Fruit fly (Drosophila melanogaster): Measurements from ENCODE around the gene CG32795.
A peak's percentile ranks its signal among the peaks of the same experiment; 100 is the strongest.

The CG32795 gene

dm6 chrX:2786553-2787118 lies 3.7 kb downstream of the CG32795 start (continued):
- TF ChIP-seq CG6854 (GFP tag; optimal IDR thresholded peaks at IDR 0.05) (peak; percentile 71), CG3919 (GFP tag; optimal IDR thresholded peaks at IDR 0.05) (peak; percentile 96), CG15336 (GFP tag; IDR thresholded peaks at IDR 0.05) (peak; percentile 93), salr (GFP tag; optimal IDR thresholded peaks at IDR 0.05) (peak; percentile 76 to 78), CG11762 (GFP tag; optimal IDR thresholded peaks at IDR 0.05; ENCODE audit: insufficient read depth) (peak; percentile 94), ss (GFP tag; optimal IDR thresholded peaks at IDR 0.05) (peak; percentile 44 to 83), CG8119 (GFP tag; IDR thresholded peaks at IDR 0.05) (peak; percentile 92), topi (GFP tag; optimal IDR thresholded peaks at IDR 0.05) (peak; percentile 97), fkh (GFP tag; optimal IDR thresholded peaks at IDR 0.05) (no peak), CG6792 (GFP tag; optimal IDR thresholded peaks at IDR 0.05) (peak; percentile 90), achi (GFP tag; optimal IDR thresholded peaks at IDR 0.05) (peak; percentile 91), CG10669 (GFP tag; optimal IDR thresholded peaks at IDR 0.05) (peak; percentile 91), Hr4 (GFP tag; optimal IDR thresholded peaks at IDR 0.05) (peak; percentile 92)

dm6 chrX:2765440-2765839 lies 24.9 kb downstream of the CG32795 start:
- no peak for TF ChIP-seq dac (GFP tag; optimal IDR thresholded peaks at IDR 0.05)
- TF ChIP-seq Eip78C (GFP tag) = peak; percentile 53

dm6 chrX:2761198-2761597 lies 29.2 kb downstream of the CG32795 start:
- TF ChIP-seq CG32006 (GFP tag; optimal IDR thresholded peaks at IDR 0.05) = peak; percentile 14
- no peak for TF ChIP-seq Gug (GFP tag; IDR thresholded peaks at IDR 0.05)
- TF ChIP-seq Ets96B (tag; optimal IDR thresholded peaks at IDR 0.05) = no peak
- no peak for TF ChIP-seq Ets21C (GFP tag; optimal IDR thresholded peaks at IDR 0.05)
- no peak for TF ChIP-seq topi (GFP tag; optimal IDR thresholded peaks at IDR 0.05)
- peak; percentile 1 for TF ChIP-seq Hr4 (GFP tag; optimal IDR thresholded peaks at IDR 0.05)
- TF ChIP-seq dac (GFP tag; optimal IDR thresholded peaks at IDR 0.05) = no peak
- peak; percentile 10 for TF ChIP-seq CG3919 (GFP tag; optimal IDR thresholded peaks at IDR 0.05)
- TF ChIP-seq CG6163 (GFP tag; IDR thresholded peaks at IDR 0.05) = 0 out of 3 replicates have a peak, but pooled peaks have one; percentile 46
- TF ChIP-seq Eip78C (GFP tag) = peak; percentile 63

- TF ChIP-seq acj6 (GFP tag; optimal IDR thresholded peaks at IDR 0.05) (no peak), topi (GFP tag; optimal IDR thresholded peaks at IDR 0.05) (no peak)
Observed at dm6 chrX:2757400-2757799, 33.0 kb downstream of the CG32795 start.

- TF ChIP-seq svp (GFP tag) (no peak), CG1621 (tag; optimal IDR thresholded peaks at IDR 0.05) (no peak), CG10669 (GFP tag; optimal IDR thresholded peaks at IDR 0.05) (no peak)
Observed at dm6 chrX:2749693-2750092, 40.7 kb downstream of the CG32795 start.

- peak; percentile 91 for TF ChIP-seq acj6 (GFP tag; optimal IDR thresholded peaks at IDR 0.05)
- peak; percentile 93 for TF ChIP-seq CG6276 (GFP tag; optimal IDR thresholded peaks at IDR 0.05)
- TF ChIP-seq Eip75B (GFP tag; optimal IDR thresholded peaks at IDR 0.05) = peak; percentile 85
- peak; percentile 87 for TF ChIP-seq CG10631 (GFP tag; optimal IDR thresholded peaks at IDR 0.05)
- peak; percentile 81 for TF ChIP-seq dac (GFP tag; optimal IDR thresholded peaks at IDR 0.05)
- TF ChIP-seq CG34406 (GFP tag; optimal IDR thresholded peaks at IDR 0.05) = peak; percentile 91
- peak; percentile 92 for TF ChIP-seq OdsH (GFP tag; optimal IDR thresholded peaks at IDR 0.05)
- peak; percentile 86 for TF ChIP-seq CG8632 (GFP tag; optimal IDR thresholded peaks at IDR 0.05)
- TF ChIP-seq CG16779 (tag; optimal IDR thresholded peaks at IDR 0.05) = peak; percentile 81
- peak; percentile 75 for TF ChIP-seq CG9139 (GFP tag; optimal IDR thresholded peaks at IDR 0.05)
- TF ChIP-seq salr (GFP tag; optimal IDR thresholded peaks at IDR 0.05) = peak; percentile 77 to 84
- peak; percentile 97 for TF ChIP-seq Eip78C (GFP tag)
- peak; percentile 81 for TF ChIP-seq spab (GFP tag; optimal IDR thresholded peaks at IDR 0.05)
- TF ChIP-seq CG8319 (GFP tag; optimal IDR thresholded peaks at IDR 0.05) = peak; percentile 79
- peak; percentile 88 for TF ChIP-seq Sox102F (GFP tag; optimal IDR thresholded peaks at IDR 0.05)
- peak; percentile 94 for TF ChIP-seq pdm3 (GFP tag; optimal IDR thresholded peaks at IDR 0.05)
- peak; percentile 91 for TF ChIP-seq achi (GFP tag; optimal IDR thresholded peaks at IDR 0.05)
- peak; percentile 81 for TF ChIP-seq Ets21C (GFP tag; optimal IDR thresholded peaks at IDR 0.05)
- TF ChIP-seq Sox15 (GFP tag; optimal IDR thresholded peaks at IDR 0.05) = peak; percentile 87
- TF ChIP-seq Hr4 (GFP tag; optimal IDR thresholded peaks at IDR 0.05) = peak; percentile 92
- peak; percentile 88 for TF ChIP-seq CG11762 (GFP tag; optimal IDR thresholded peaks at IDR 0.05; ENCODE audit: insufficient read depth)
- TF ChIP-seq CG6163 (GFP tag; IDR thresholded peaks at IDR 0.05) = peak; percentile 95
- TF ChIP-seq CG1621 (tag; optimal IDR thresholded peaks at IDR 0.05) = peak; percentile 89
- TF ChIP-seq CG7368 (GFP tag; optimal IDR thresholded peaks at IDR 0.05) = peak; percentile 91
- TF ChIP-seq CG10669 (GFP tag; optimal IDR thresholded peaks at IDR 0.05) = peak; percentile 90
- peak; percentile 90 for TF ChIP-seq Ets96B (tag; optimal IDR thresholded peaks at IDR 0.05)
- TF ChIP-seq CG6808 (GFP tag; optimal IDR thresholded peaks at IDR 0.05) = peak; percentile 74
- TF ChIP-seq net (GFP tag; optimal IDR thresholded peaks at IDR 0.05) = peak; percentile 92
- TF ChIP-seq CG15336 (GFP tag; IDR thresholded peaks at IDR 0.05) = peak; percentile 96
Observed at dm6 chrX:2744042-2744441, 46.3 kb downstream of the CG32795 start, which contains the start of gene Syx4. Gene Syx4 (minus strand): TSS chrX:2744076.
